Worm (Caenorhabditis elegans) whole organism, midembryonic: ENCODE data around the gene K10D11.6.

Source experiments
- cog-1 ChIP-seq: sonication (generic microtip); optimal IDR thresholded peaks from 2 replicates; lab custom pipeline; 2016; ENCODE audit warnings: missing genetic modification characterization, missing compliant biosample characterization
- tab-1 ChIP-seq: fragments of 200-800 bp; sonication (Bioruptor generic); IDR thresholded peaks from 2 replicates; pipeline ENCODE4 v1.3.6; 2022; ENCODE audit warnings: missing genetic modification characterization, missing compliant biosample characterization
- ztf-23 ChIP-seq: fragments of 200-800 bp; sonication (Bioruptor generic); IDR thresholded peaks from 2 replicates; pipeline ENCODE4 v1.3.6; 2022; ENCODE audit warnings: missing genetic modification reagents, missing genetic modification characterization, missing compliant biosample characterization
- ztf-29 ChIP-seq: fragments of 200-800 bp; sonication (Bioruptor generic); IDR thresholded peaks from 2 replicates; pipeline ENCODE4 v1.3.6; 2022; ENCODE audit warnings: missing genetic modification reagents, missing genetic modification characterization, missing compliant biosample characterization

DNA sequence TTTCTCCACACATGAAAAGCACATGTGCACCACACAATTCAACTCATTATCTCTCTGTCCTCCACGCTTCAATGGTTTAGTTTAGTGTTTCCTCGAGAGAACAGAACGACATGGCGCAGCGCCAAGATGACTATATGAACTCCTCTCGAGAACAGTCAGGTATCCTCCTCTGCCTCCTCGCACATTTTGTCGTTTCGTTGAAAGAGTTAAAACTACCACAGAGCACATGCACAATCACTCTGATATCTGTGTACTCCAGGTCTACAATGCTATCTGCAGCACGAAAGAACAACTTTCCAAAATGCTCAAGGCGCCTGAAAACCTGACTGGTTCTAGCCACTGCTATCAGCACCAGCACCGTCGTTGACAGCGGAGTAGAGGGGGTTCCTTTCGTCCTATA lies 37.5 kb upstream of the K10D11.6 start:
- no peak for TF ChIP-seq tab-1 (GFP tag; lab: Robert Waterston, UW)
- no peak for TF ChIP-seq ztf-29 (GFP tag; lab: Robert Waterston, UW)
- TF ChIP-seq ztf-23 = no peak
- no peak for TF ChIP-seq cog-1 (tag; lab: Kevin White, UChicago)
